Fruit fly (Drosophila melanogaster) whole organism, embryonic: ENCODE measurements around the gene CG42676.

ENCODE experiments used
- Aef1 ChIP-seq: fragments of 200-800 bp; sonication (Bioruptor generic); IDR thresholded peaks from 3 replicates; pipeline ENCODE4 v1.3.6; 2022; ENCODE audit warnings: missing biosample characterization, missing genetic modification characterization
- B-H2 ChIP-seq: fragments of 200-800 bp; sonication (Bioruptor generic); optimal IDR thresholded peaks from 2 replicates; lab custom pipeline; 2018; ENCODE audit warnings: missing biosample characterization, mild to moderate bottlenecking, missing genetic modification characterization
- C15 ChIP-seq: fragments of 200-800 bp; sonication (Bioruptor generic); IDR thresholded peaks from 3 replicates; pipeline ENCODE4 v1.3.6; 2022; ENCODE audit warnings: missing biosample characterization, missing genetic modification characterization
- CG11398 ChIP-seq: fragments of 200-800 bp; sonication (Bioruptor generic); optimal IDR thresholded peaks from 2 replicates; lab custom pipeline; 2016; ENCODE audit warnings: missing biosample characterization, missing genetic modification characterization
- CG11456 ChIP-seq: fragments of 200-800 bp; sonication (Bioruptor generic); IDR thresholded peaks from 3 replicates; pipeline ENCODE4 v1.3.6; 2022; ENCODE audit warnings: missing biosample characterization, missing genetic modification characterization
- CG1233 ChIP-seq: fragments of 200-800 bp; sonication (Bioruptor generic); optimal IDR thresholded peaks from 4 replicates; lab custom pipeline; 2018; ENCODE audit warnings: missing biosample characterization, mild to moderate bottlenecking, missing genetic modification characterization
- CG14014 ChIP-seq: fragments of 200-800 bp; sonication (Bioruptor generic); IDR thresholded peaks from 2 replicates; pipeline ENCODE4 v1.3.6; 2022; ENCODE audit warnings: missing biosample characterization, missing genetic modification characterization
- CG17612 ChIP-seq: fragments of 200-800 bp; sonication (Bioruptor generic); IDR thresholded peaks from 2 replicates; pipeline ENCODE4 v1.3.6; 2022; ENCODE audit warnings: missing biosample characterization, missing genetic modification characterization
- CG17912 ChIP-seq: fragments of 200-800 bp; sonication (Bioruptor generic); optimal IDR thresholded peaks from 2 replicates; lab custom pipeline; 2018; ENCODE audit warnings: missing biosample characterization, mild to moderate bottlenecking, missing genetic modification characterization
- CG18764 ChIP-seq: fragments of 200-800 bp; sonication (Bioruptor generic); optimal IDR thresholded peaks from 3 replicates; lab custom pipeline; 2016; ENCODE audit warnings: missing biosample characterization, missing genetic modification characterization
- CG2129 ChIP-seq: fragments of 200-800 bp; sonication (Bioruptor generic); IDR thresholded peaks from 2 replicates; pipeline ENCODE4 v1.3.6; 2022; ENCODE audit warnings: missing biosample characterization, missing genetic modification characterization; ENCODE audit not compliant: partially characterized antibody
- CG2875 ChIP-seq: fragments of 200-800 bp; sonication (Bioruptor generic); optimal IDR thresholded peaks from 2 replicates; lab custom pipeline; 2017; ENCODE audit warnings: missing biosample characterization, mild to moderate bottlenecking, missing genetic modification characterization, missing genetic modification reagents
- CG2889 ChIP-seq: fragments of 200-800 bp; sonication (Bioruptor generic); IDR thresholded peaks from 3 replicates; pipeline ENCODE4 v1.3.6; 2022; ENCODE audit warnings: missing biosample characterization, missing genetic modification characterization
- CG33213 ChIP-seq: fragments of 200-800 bp; sonication (Bioruptor generic); optimal IDR thresholded peaks from 3 replicates; lab custom pipeline; 2016; ENCODE audit warnings: missing biosample characterization, missing genetic modification characterization
- CG4617 ChIP-seq: fragments of 200-800 bp; sonication (Bioruptor generic); optimal IDR thresholded peaks from 3 replicates; lab custom pipeline; 2016; ENCODE audit warnings: missing biosample characterization, missing genetic modification characterization, borderline replicate concordance
- CG6791 ChIP-seq: fragments of 200-800 bp; sonication (Bioruptor generic); IDR thresholded peaks from 3 replicates; pipeline ENCODE4 v1.3.6; 2022; ENCODE audit warnings: missing biosample characterization, missing genetic modification characterization; ENCODE audit not compliant: partially characterized antibody
- CG7357 ChIP-seq: fragments of 200-800 bp; sonication (Bioruptor generic); IDR thresholded peaks from 3 replicates; pipeline ENCODE4 v1.3.6; 2022; ENCODE audit warnings: missing biosample characterization, missing genetic modification characterization
- CG8290 ChIP-seq, 3 experiments: fragments of 200-800 bp; sonication (Bioruptor generic); optimal IDR thresholded peaks; 2 replicates each; lab custom pipeline; 2016 to 2019; ENCODE audit warnings: missing biosample characterization in 3 of 3, missing genetic modification characterization in 3 of 3, mild to moderate bottlenecking in 2 of 3, moderate library complexity in 1 of 3
- D ChIP-seq, 2 experiments: fragments of 200-800 bp in 1 of 2; fragments of >200 bp in 1 of 2; sonication (Bioruptor generic) in 1 of 2; optimal IDR thresholded peaks; 2 replicates in 1 of 2; 3 replicates in 1 of 2; lab custom pipeline; 2017; ENCODE audit warnings: mild to moderate bottlenecking in 1 of 2, missing biosample characterization in 1 of 2, missing genetic modification characterization in 1 of 2, missing genetic modification reagents in 1 of 2
- Dref ChIP-seq: fragments of 200-800 bp; sonication (Bioruptor generic); IDR thresholded peaks from 2 replicates; pipeline ENCODE4 v1.3.6; 2022; ENCODE audit warnings: missing biosample characterization, missing genetic modification characterization
- Ets97D ChIP-seq: fragments of 200-800 bp; sonication (Bioruptor generic); optimal IDR thresholded peaks from 3 replicates; lab custom pipeline; 2016; ENCODE audit warnings: missing biosample characterization, missing genetic modification characterization
- Fer3 ChIP-seq: fragments of 200-800 bp; sonication (Bioruptor generic); optimal IDR thresholded peaks from 2 replicates; lab custom pipeline; 2018; ENCODE audit warnings: missing biosample characterization, mild to moderate bottlenecking, missing genetic modification characterization, moderate library complexity
- Hey ChIP-seq: fragments of 200-800 bp; sonication (Bioruptor generic); optimal IDR thresholded peaks from 3 replicates; lab custom pipeline; 2018; ENCODE audit warnings: missing biosample characterization, mild to moderate bottlenecking, missing genetic modification characterization
- Kr ChIP-seq: fragments of 200-800 bp; sonication (Bioruptor generic); optimal IDR thresholded peaks from 2 replicates; lab custom pipeline; 2017; ENCODE audit warnings: missing biosample characterization, mild to moderate bottlenecking, missing genetic modification characterization
- NC2α ChIP-seq: fragments of 200-800 bp; sonication (Bioruptor generic); optimal IDR thresholded peaks from 2 replicates; lab custom pipeline; 2016; ENCODE audit warnings: missing biosample characterization, missing genetic modification characterization
- NC2β ChIP-seq: fragments of 200-800 bp; sonication (Bioruptor generic); optimal IDR thresholded peaks from 2 replicates; lab custom pipeline; 2016; ENCODE audit warnings: missing biosample characterization, missing genetic modification characterization
- NK7.1 ChIP-seq: fragments of 200-800 bp; sonication (Bioruptor generic); optimal IDR thresholded peaks from 3 replicates; lab custom pipeline; 2016; ENCODE audit warnings: missing biosample characterization, missing genetic modification characterization
- Opbp ChIP-seq: fragments of 200-800 bp; sonication (Bioruptor generic); IDR thresholded peaks from 3 replicates; pipeline ENCODE4 v1.3.6; 2022; ENCODE audit warnings: missing biosample characterization, missing genetic modification characterization; ENCODE audit not compliant: partially characterized antibody
- Optix ChIP-seq: fragments of 200-800 bp; sonication (Bioruptor generic); IDR thresholded peaks from 3 replicates; pipeline ENCODE4 v1.3.6; 2022; ENCODE audit warnings: missing biosample characterization, missing genetic modification characterization
- Tbp ChIP-seq: fragments of >200 bp; optimal IDR thresholded peaks from 2 replicates; lab custom pipeline; 2018; ENCODE audit warnings: missing biosample characterization, missing genetic modification characterization
- Usf ChIP-seq: fragments of 200-800 bp; sonication (Bioruptor generic); optimal IDR thresholded peaks from 2 replicates; lab custom pipeline; 2017; ENCODE audit warnings: missing genotype, missing biosample characterization, missing genetic modification characterization
- ac ChIP-seq: fragments of 200-800 bp; sonication (Bioruptor generic); optimal IDR thresholded peaks from 3 replicates; lab custom pipeline; 2017; ENCODE audit warnings: missing biosample characterization, mild to moderate bottlenecking, missing genetic modification characterization
- br ChIP-seq: fragments of >200 bp; optimal IDR thresholded peaks from 2 replicates; lab custom pipeline; 2017
- croc ChIP-seq: fragments of 200-800 bp; sonication (Bioruptor generic); conservative IDR thresholded peaks from 3 replicates; pipeline ENCODE4 v1.3.6; 2022; ENCODE audit warnings: missing biosample characterization, missing genetic modification characterization
- crp ChIP-seq, 2 experiments: fragments of 200-800 bp; sonication (Bioruptor generic); optimal IDR thresholded peaks; 2 replicates in 1 of 2; 3 replicates in 1 of 2; lab custom pipeline; 2017; ENCODE audit warnings: missing biosample characterization in 2 of 2, missing genetic modification characterization in 2 of 2, mild to moderate bottlenecking in 1 of 2, moderate library complexity in 1 of 2
- ewg ChIP-seq: fragments of 200-800 bp; sonication (Bioruptor generic); optimal IDR thresholded peaks from 3 replicates; lab custom pipeline; 2017; ENCODE audit warnings: mild to moderate bottlenecking, missing biosample characterization, missing genetic modification reagents, missing genetic modification characterization
- fd3F ChIP-seq: fragments of 200-800 bp; sonication (Bioruptor generic); optimal IDR thresholded peaks from 2 replicates; lab custom pipeline; 2018; ENCODE audit warnings: missing biosample characterization, mild to moderate bottlenecking, missing genetic modification characterization, moderate library complexity
- gcm2 ChIP-seq: fragments of 200-800 bp; sonication (Bioruptor generic); optimal IDR thresholded peaks from 2 replicates; lab custom pipeline; 2016; ENCODE audit warnings: missing biosample characterization, missing genetic modification characterization
- gsb-n ChIP-seq: fragments of 200-800 bp; sonication (Bioruptor generic); optimal IDR thresholded peaks from 3 replicates; lab custom pipeline; 2018; ENCODE audit warnings: missing biosample characterization, mild to moderate bottlenecking, missing genetic modification characterization
- hkb ChIP-seq, 2 experiments: fragments of 200-800 bp in 1 of 2; fragments of >200 bp in 1 of 2; sonication (Bioruptor generic) in 1 of 2; IDR thresholded peaks in 1 of 2; optimal IDR thresholded peaks in 1 of 2; 2 replicates each; pipeline versions ENCODE4 v1.3.6 to Lab custom; 2017 to 2022; ENCODE audit warnings: missing biosample characterization in 1 of 2, missing genetic modification characterization in 1 of 2
- insv ChIP-seq, 2 experiments: fragments of 200-800 bp; sonication (Bioruptor generic); optimal IDR thresholded peaks; 3 replicates each; lab custom pipeline; 2016 to 2018; ENCODE audit warnings: missing biosample characterization in 2 of 2, missing genetic modification characterization in 2 of 2
- jing ChIP-seq: fragments of 200-800 bp; sonication (Bioruptor generic); optimal IDR thresholded peaks from 2 replicates; lab custom pipeline; 2018; ENCODE audit warnings: missing biosample characterization, mild to moderate bottlenecking, missing genetic modification characterization
- lbe ChIP-seq: fragments of 200-800 bp; sonication (Bioruptor generic); optimal IDR thresholded peaks from 2 replicates; lab custom pipeline; 2016; ENCODE audit warnings: missing biosample characterization, mild to moderate bottlenecking, missing genetic modification characterization
- lmd ChIP-seq: fragments of 200-800 bp; sonication (Bioruptor generic); IDR thresholded peaks from 2 replicates; pipeline ENCODE4 v1.3.6; 2022; ENCODE audit warnings: missing biosample characterization, missing genetic modification characterization
- pzg ChIP-seq: fragments of 200-800 bp; sonication (Bioruptor generic); optimal IDR thresholded peaks from 3 replicates; lab custom pipeline; 2018; ENCODE audit warnings: missing biosample characterization, mild to moderate bottlenecking, missing genetic modification characterization, moderate library complexity
- row ChIP-seq: fragments of 200-800 bp; sonication (Bioruptor generic); IDR thresholded peaks from 3 replicates; pipeline ENCODE4 v1.3.6; 2022; ENCODE audit warnings: missing biosample characterization, missing genetic modification characterization
- seq ChIP-seq: fragments of 200-800 bp; sonication (Bioruptor generic); IDR thresholded peaks from 2 replicates; pipeline ENCODE4 v1.3.6; 2022; ENCODE audit warnings: missing biosample characterization, missing genetic modification characterization
- slbo ChIP-seq: fragments of 200-800 bp; sonication (Bioruptor generic); IDR thresholded peaks from 2 replicates; pipeline ENCODE4 v1.3.6; 2022; ENCODE audit warnings: missing biosample characterization, missing genetic modification characterization
- stc ChIP-seq: fragments of 200-800 bp; sonication (Bioruptor generic); IDR thresholded peaks from 2 replicates; pipeline ENCODE4 v1.3.6; 2022; ENCODE audit warnings: missing biosample characterization, missing genetic modification characterization
- zen2 ChIP-seq: fragments of 200-800 bp; sonication (Bioruptor generic); IDR thresholded peaks from 3 replicates; pipeline ENCODE4 v1.3.6; 2022; ENCODE audit warnings: missing biosample characterization, missing genetic modification characterization; ENCODE audit not compliant: partially characterized antibody

CG42676 gene

DNA sequence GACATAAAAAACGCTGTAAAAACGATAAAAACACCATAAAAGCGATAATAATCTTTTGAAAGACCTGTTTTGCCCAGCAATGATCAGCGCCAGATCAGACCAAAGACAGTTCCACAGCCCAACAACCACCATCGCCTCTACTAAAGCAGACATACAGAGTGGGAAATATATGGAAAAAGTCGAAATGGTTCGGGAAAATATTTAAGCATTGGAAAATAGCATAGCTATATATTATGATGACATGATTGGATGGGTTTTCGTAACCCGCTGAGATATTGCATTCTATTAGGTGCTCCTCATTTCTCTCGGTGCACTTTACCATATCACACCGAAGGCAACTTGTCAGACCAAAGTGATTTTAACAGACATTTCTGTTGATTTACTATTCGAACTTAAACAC is 5.7 kb downstream of the CG42676 start (continued):
- TF ChIP-seq CG2129 (GFP tag; lab: Robert Waterston, UW) (no peak), Aef1 (peak; percentile 92), Ets97D (GFP tag; lab: Kevin White, UChicago) (peak; percentile 67), Optix (peak; percentile 91), seq (GFP tag; lab: Robert Waterston, UW) (peak; percentile 91), CG2889 (peak; percentile 84), lbe (GFP tag; lab: Kevin White, UChicago) (no peak), Dref (no peak), D (optimal IDR thresholded peaks at IDR 0.05; lab: Kevin White, UChicago) (no peak), D (GFP tag; optimal IDR thresholded peaks at IDR 0.05; lab: Kevin White, UChicago) (peak; percentile 68), CG8290 (GFP tag; optimal IDR thresholded peaks at IDR 0.05; lab: Kevin White, UChicago) (peak; percentile 72), CG8290 (tag; optimal IDR thresholded peaks at IDR 0.05; lab: Kevin White, UChicago) (peak in 1 of 2 experiments; percentile 98), NK7.1 (GFP tag; lab: Kevin White, UChicago) (peak; percentile 66), row (peak; percentile 92), Tbp (GFP tag; lab: Kevin White, UChicago) (no peak), pzg (peak; percentile 14), lmd (GFP tag; lab: Robert Waterston, UW) (peak; percentile 94), CG6791 (GFP tag; lab: Robert Waterston, UW) (no peak), stc (peak; percentile 87), CG18764 (peak; percentile 80), CG11456 (GFP tag; lab: Robert Waterston, UW) (peak; percentile 95), br (no peak), C15 (GFP tag; lab: Robert Waterston, UW) (peak; percentile 80; the same call in 2 of the 3 replicates), CG11398 (peak; percentile 72), insv (GFP tag; optimal IDR thresholded peaks at IDR 0.05; lab: Kevin White, UChicago) (no peak), ac (peak; percentile 7), crp (GFP tag; optimal IDR thresholded peaks at IDR 0.05; lab: Kevin White, UChicago) (peak in 1 of 2 experiments; percentile 37), CG33213 (peak; percentile 87), zen2 (no peak), croc (peak; percentile 71; the same call in 2 of the 3 replicates), NC2α (GFP tag; lab: Kevin White, UChicago) (peak; percentile 64), slbo (GFP tag; lab: Robert Waterston, UW) (peak; percentile 94), hkb (optimal IDR thresholded peaks at IDR 0.05; lab: Kevin White, UChicago) (no peak), hkb (GFP tag; IDR thresholded peaks at IDR 0.05; lab: Robert Waterston, UW) (peak; percentile 93), fd3F (GFP tag; lab: Kevin White, UChicago) (peak; percentile 91), Hey (tag; lab: Kevin White, UChicago) (no peak), ewg (GFP tag; lab: Kevin White, UChicago) (peak; percentile 71), CG2875 (GFP tag; lab: Kevin White, UChicago) (peak; percentile 79), CG14014 (GFP tag; lab: Robert Waterston, UW) (peak; percentile 95), CG7357 (GFP tag; lab: Robert Waterston, UW) (peak; percentile 77), Fer3 (tag; lab: Kevin White, UChicago) (peak; percentile 92), CG17612 (GFP tag; lab: Robert Waterston, UW) (peak; percentile 80), NC2β (GFP tag; lab: Kevin White, UChicago) (peak; percentile 70), gcm2 (peak; percentile 84), Opbp (no peak), Usf (GFP tag; lab: Kevin White, UChicago) (peak; percentile 29), CG17912 (no peak), CG1233 (peak; percentile 84), CG4617 (peak; percentile 59), Kr (GFP tag; lab: Kevin White, UChicago) (no peak), jing (GFP tag; lab: Kevin White, UChicago) (peak; percentile 73), gsb-n (no peak), B-H2 (GFP tag; lab: Kevin White, UChicago) (no peak)
